Fruit fly (Drosophila melanogaster) whole organism, prepupa: ENCODE results near the gene CG13771.

ENCODE experiments used
- Blimp-1 ChIP-seq: fragments of 200-800 bp; sonication (Bioruptor generic); optimal IDR thresholded peaks from 3 replicates; lab custom pipeline; 2017; ENCODE audit warnings: missing biosample characterization, missing genetic modification characterization, mild to moderate bottlenecking, moderate library complexity, missing genetic modification reagents
- CG10631 ChIP-seq: fragments of 200-800 bp; sonication (Bioruptor generic); optimal IDR thresholded peaks from 2 replicates; lab custom pipeline; 2016; ENCODE audit warnings: missing biosample characterization, missing genetic modification characterization
- CG10669 ChIP-seq: fragments of 200-800 bp; sonication (Bioruptor generic); optimal IDR thresholded peaks from 3 replicates; lab custom pipeline; 2018; ENCODE audit warnings: missing biosample characterization, mild to moderate bottlenecking, missing genetic modification characterization, moderate library complexity
- CG11294 ChIP-seq: fragments of 200-800 bp; sonication (Bioruptor generic); IDR thresholded peaks from 2 replicates; pipeline ENCODE4 v1.3.6; 2022; ENCODE audit warnings: missing biosample characterization, missing genetic modification characterization
- CG11762 ChIP-seq: fragments of 200-800 bp; sonication (Bioruptor generic); optimal IDR thresholded peaks from 3 replicates; lab custom pipeline; 2016; ENCODE audit warnings: missing biosample characterization, missing genetic modification characterization; ENCODE audit not compliant: insufficient read depth
- CG11902 ChIP-seq: fragments of 200-800 bp; sonication (Bioruptor generic); optimal IDR thresholded peaks from 3 replicates; lab custom pipeline; 2016; ENCODE audit warnings: missing biosample characterization, missing genetic modification characterization
- CG15336 ChIP-seq: fragments of 200-800 bp; sonication (Bioruptor generic); IDR thresholded peaks from 2 replicates; pipeline ENCODE4 v1.3.6; 2022; ENCODE audit warnings: missing biosample characterization, missing genetic modification characterization
- CG1621 ChIP-seq: fragments of 200-800 bp; sonication (Bioruptor generic); optimal IDR thresholded peaks from 3 replicates; lab custom pipeline; 2018; ENCODE audit warnings: missing biosample characterization, mild to moderate bottlenecking, missing genetic modification characterization
- CG16779 ChIP-seq: fragments of 200-800 bp; sonication (Bioruptor generic); optimal IDR thresholded peaks from 3 replicates; lab custom pipeline; 2017; ENCODE audit warnings: missing biosample characterization, mild to moderate bottlenecking, missing genetic modification characterization
- CG3032 ChIP-seq: fragments of 200-800 bp; optimal IDR thresholded peaks from 2 replicates; lab custom pipeline; 2019; ENCODE audit warnings: missing biosample characterization, mild to moderate bottlenecking, missing genetic modification characterization, moderate library complexity
- CG32006 ChIP-seq: fragments of 200-800 bp; sonication (Bioruptor generic); optimal IDR thresholded peaks from 3 replicates; lab custom pipeline; 2017; ENCODE audit warnings: missing biosample characterization, mild to moderate bottlenecking, missing genetic modification characterization
- CG3919 ChIP-seq: fragments of 200-800 bp; sonication (Bioruptor generic); optimal IDR thresholded peaks from 3 replicates; lab custom pipeline; 2016; ENCODE audit warnings: missing biosample characterization, missing genetic modification characterization
- CG4318 ChIP-seq: fragments of 200-800 bp; sonication (Bioruptor generic); optimal IDR thresholded peaks from 3 replicates; lab custom pipeline; 2017; ENCODE audit warnings: missing biosample characterization, mild to moderate bottlenecking, missing genetic modification characterization
- CG6163 ChIP-seq: fragments of 200-800 bp; sonication (Bioruptor generic); IDR thresholded peaks from 3 replicates; pipeline ENCODE4 v1.3.6; 2022; ENCODE audit warnings: missing biosample characterization, missing genetic modification characterization
- CG6276 ChIP-seq: fragments of 200-800 bp; sonication (Bioruptor generic); optimal IDR thresholded peaks from 2 replicates; lab custom pipeline; 2017; ENCODE audit warnings: missing biosample characterization, mild to moderate bottlenecking, missing genetic modification characterization
- CG6792 ChIP-seq: fragments of 200-800 bp; sonication (Bioruptor generic); optimal IDR thresholded peaks from 3 replicates; lab custom pipeline; 2016; ENCODE audit warnings: missing biosample characterization, missing genetic modification characterization
- CG6808 ChIP-seq: fragments of 200-800 bp; sonication (Bioruptor generic); optimal IDR thresholded peaks from 3 replicates; lab custom pipeline; 2017; ENCODE audit warnings: missing biosample characterization, missing genetic modification characterization, mild to moderate bottlenecking, moderate library complexity, missing genetic modification reagents
- CG7368 ChIP-seq: fragments of 200-800 bp; sonication (Bioruptor generic); optimal IDR thresholded peaks from 3 replicates; lab custom pipeline; 2016; ENCODE audit warnings: missing biosample characterization, missing genetic modification characterization
- CG8119 ChIP-seq: fragments of 200-800 bp; sonication (Bioruptor generic); IDR thresholded peaks from 3 replicates; pipeline ENCODE4 v1.3.6; 2022; ENCODE audit warnings: missing biosample characterization, missing genetic modification characterization
- CG9139 ChIP-seq: fragments of 200-800 bp; sonication (Bioruptor generic); optimal IDR thresholded peaks from 3 replicates; lab custom pipeline; 2017; ENCODE audit warnings: missing biosample characterization, mild to moderate bottlenecking, missing genetic modification characterization
- Eip75B ChIP-seq: fragments of 200-800 bp; sonication (Bioruptor generic); optimal IDR thresholded peaks from 3 replicates; lab custom pipeline; 2016; ENCODE audit warnings: missing biosample characterization, missing genetic modification characterization
- Eip78C ChIP-seq: fragments of 200-800 bp; sonication (Bioruptor generic); peaks from one replicate; lab custom pipeline; 2016; ENCODE audit warnings: missing biosample characterization, missing genetic modification characterization
- Eip93F ChIP-seq: fragments of 200-800 bp; sonication (Bioruptor generic); optimal IDR thresholded peaks from 2 replicates; lab custom pipeline; 2016; ENCODE audit warnings: missing biosample characterization, mild to moderate bottlenecking, missing genetic modification characterization
- Ets21C ChIP-seq: fragments of 200-800 bp; sonication (Bioruptor generic); optimal IDR thresholded peaks from 3 replicates; lab custom pipeline; 2016; ENCODE audit warnings: missing biosample characterization, missing genetic modification characterization
- Ets96B ChIP-seq: fragments of 200-800 bp; optimal IDR thresholded peaks from 2 replicates; lab custom pipeline; 2019; ENCODE audit warnings: missing biosample characterization, mild to moderate bottlenecking, missing genetic modification characterization, moderate library complexity
- Gug ChIP-seq: fragments of 200-800 bp; sonication (Bioruptor generic); IDR thresholded peaks from 2 replicates; pipeline ENCODE4 v1.3.6; 2022; ENCODE audit warnings: missing biosample characterization, missing genetic modification characterization
- Hr38 ChIP-seq: sonication (Bioruptor generic); optimal IDR thresholded peaks from 2 replicates; lab custom pipeline; 2016; ENCODE audit warnings: missing biosample characterization, missing genetic modification characterization
- Hr39 ChIP-seq: fragments of 200-800 bp; sonication (Bioruptor generic); optimal IDR thresholded peaks from 2 replicates; lab custom pipeline; 2016; ENCODE audit warnings: missing biosample characterization, missing genetic modification characterization
- Hr4 ChIP-seq: fragments of 200-800 bp; sonication (Bioruptor generic); optimal IDR thresholded peaks from 3 replicates; lab custom pipeline; 2016; ENCODE audit warnings: missing biosample characterization, missing genetic modification characterization
- Lpt ChIP-seq: fragments of 200-800 bp; sonication (Bioruptor generic); optimal IDR thresholded peaks from 3 replicates; lab custom pipeline; 2016; ENCODE audit warnings: missing biosample characterization, missing genetic modification characterization
- OdsH ChIP-seq: fragments of 200-800 bp; sonication (Bioruptor generic); optimal IDR thresholded peaks from 3 replicates; lab custom pipeline; 2016; ENCODE audit warnings: missing biosample characterization, missing genetic modification characterization
- Smox ChIP-seq: fragments of 200-800 bp; sonication (Bioruptor generic); optimal IDR thresholded peaks from 3 replicates; lab custom pipeline; 2016; ENCODE audit warnings: missing biosample characterization, missing genetic modification characterization
- Sox14 ChIP-seq: fragments of 200-800 bp; sonication (Bioruptor generic); optimal IDR thresholded peaks from 3 replicates; lab custom pipeline; 2016; ENCODE audit warnings: missing biosample characterization, missing genetic modification characterization
- achi ChIP-seq: fragments of 200-800 bp; sonication (Bioruptor generic); optimal IDR thresholded peaks from 3 replicates; lab custom pipeline; 2016; ENCODE audit warnings: missing biosample characterization, missing genetic modification characterization
- acj6 ChIP-seq: fragments of 200-800 bp; sonication (Bioruptor generic); optimal IDR thresholded peaks from 3 replicates; lab custom pipeline; 2016; ENCODE audit warnings: missing biosample characterization, missing genetic modification characterization
- dac ChIP-seq: fragments of 200-800 bp; sonication (Bioruptor generic); optimal IDR thresholded peaks from 2 replicates; lab custom pipeline; 2017; ENCODE audit warnings: missing biosample characterization, mild to moderate bottlenecking, missing genetic modification characterization
- dsx ChIP-seq: fragments of 200-800 bp; optimal IDR thresholded peaks from 3 replicates; lab custom pipeline; 2019; ENCODE audit warnings: missing biosample characterization, mild to moderate bottlenecking, missing genetic modification characterization, moderate library complexity; ENCODE audit not compliant: poor library complexity, severe bottlenecking
- eg ChIP-seq: fragments of 200-800 bp; sonication (Bioruptor generic); IDR thresholded peaks from 3 replicates; pipeline ENCODE4 v1.3.6; 2022; ENCODE audit warnings: missing biosample characterization, missing genetic modification characterization
- fd59A ChIP-seq: fragments of 200-800 bp; sonication (Bioruptor generic); optimal IDR thresholded peaks from 2 replicates; lab custom pipeline; 2017; ENCODE audit warnings: missing biosample characterization, mild to moderate bottlenecking, missing genetic modification characterization, missing genetic modification reagents
- fd85E ChIP-seq: fragments of 200-800 bp; sonication (Bioruptor generic); optimal IDR thresholded peaks from 3 replicates; lab custom pipeline; 2016; ENCODE audit warnings: missing biosample characterization, missing genetic modification characterization
- lz ChIP-seq: fragments of 200-800 bp; sonication (Bioruptor generic); optimal IDR thresholded peaks from 3 replicates; lab custom pipeline; 2016; ENCODE audit warnings: missing biosample characterization, missing genetic modification characterization
- net ChIP-seq: fragments of 200-800 bp; sonication (Bioruptor generic); optimal IDR thresholded peaks from 3 replicates; lab custom pipeline; 2016; ENCODE audit warnings: missing biosample characterization, missing genetic modification characterization
- pdm3 ChIP-seq: fragments of 200-800 bp; sonication (Bioruptor generic); optimal IDR thresholded peaks from 3 replicates; lab custom pipeline; 2016; ENCODE audit warnings: missing biosample characterization, missing genetic modification characterization
- salr ChIP-seq, 2 experiments: fragments of 200-800 bp; sonication (Bioruptor generic); optimal IDR thresholded peaks; 3 replicates each; lab custom pipeline; 2016 to 2018; ENCODE audit warnings: missing biosample characterization in 2 of 2, missing genetic modification characterization in 2 of 2, mild to moderate bottlenecking in 1 of 2
- spab ChIP-seq: fragments of 200-800 bp; sonication (Bioruptor generic); optimal IDR thresholded peaks from 2 replicates; lab custom pipeline; 2017; ENCODE audit warnings: missing biosample characterization, mild to moderate bottlenecking, missing genetic modification characterization, missing genetic modification reagents
- svp ChIP-seq: fragments of 200-800 bp; sonication (Bioruptor generic); peaks from one replicate; lab custom pipeline; 2016; ENCODE audit warnings: missing biosample characterization, missing genetic modification characterization
- topi ChIP-seq: fragments of 200-800 bp; sonication (Bioruptor generic); optimal IDR thresholded peaks from 3 replicates; lab custom pipeline; 2016; ENCODE audit warnings: missing biosample characterization, missing genetic modification characterization
- vri ChIP-seq: fragments of 200-800 bp; sonication (Bioruptor generic); optimal IDR thresholded peaks from 3 replicates; lab custom pipeline; 2016; ENCODE audit warnings: missing biosample characterization, mild to moderate bottlenecking, missing genetic modification characterization

The CG13771 gene

DNA sequence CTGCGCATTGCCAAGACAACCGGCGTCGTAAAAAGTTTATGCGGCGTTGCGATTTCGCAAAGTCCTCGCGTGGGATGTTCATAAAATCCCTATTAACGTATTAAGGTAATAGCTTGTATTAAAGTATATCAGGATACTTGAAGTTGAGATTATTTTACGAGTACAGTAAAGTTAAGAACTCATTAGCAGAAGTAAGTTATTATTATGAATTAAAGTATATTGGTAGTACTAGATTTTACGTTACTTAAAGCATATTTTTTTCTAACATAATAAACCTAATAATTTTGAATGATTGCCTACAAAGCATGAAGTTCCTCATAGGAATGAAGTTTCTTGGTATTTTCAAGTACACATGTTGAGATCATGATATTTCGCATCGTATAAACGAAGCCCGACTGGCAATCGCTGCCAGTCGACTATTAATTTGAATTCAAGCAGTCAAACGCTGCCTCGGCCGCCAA, 30.4 kb upstream of the CG13771 start (continued):
- TF ChIP-seq Eip78C (GFP tag; lab: Kevin White, UChicago) (peak; percentile 95), Ets96B (peak; percentile 69), achi (peak; percentile 59), Lpt (GFP tag; lab: Kevin White, UChicago) (peak; percentile 64), fd85E (GFP tag; lab: Kevin White, UChicago) (no peak), vri (peak; percentile 20), CG6808 (peak; percentile 81), svp (GFP tag; lab: Kevin White, UChicago) (peak; percentile 81), Ets21C (peak; percentile 7), CG11762 (GFP tag; lab: Kevin White, UChicago) (peak; percentile 34), spab (GFP tag; lab: Kevin White, UChicago) (peak; percentile 64), Hr4 (GFP tag; lab: Kevin White, UChicago) (peak; percentile 72), dsx (GFP tag; lab: Kevin White, UChicago) (peak; percentile 72), CG15336 (peak; percentile 80), fd59A (GFP tag; lab: Kevin White, UChicago) (peak; percentile 54), eg (GFP tag; lab: Robert Waterston, UW) (peak; percentile 42; the same call in 1 of the 3 replicates), CG10631 (GFP tag; lab: Kevin White, UChicago) (peak; percentile 61), CG32006 (GFP tag; lab: Kevin White, UChicago) (peak; percentile 89), Eip93F (GFP tag; lab: Kevin White, UChicago) (no peak), CG1621 (no peak), topi (GFP tag; lab: Kevin White, UChicago) (peak; percentile 58), Smox (peak; percentile 33), CG6792 (GFP tag; lab: Kevin White, UChicago) (peak; percentile 33), CG6276 (GFP tag; lab: Kevin White, UChicago) (peak; percentile 82), CG11294 (GFP tag; lab: Robert Waterston, UW) (no peak), Eip75B (GFP tag; lab: Kevin White, UChicago) (peak; percentile 68), CG11902 (GFP tag; lab: Kevin White, UChicago) (no peak), Sox14 (peak; percentile 26)

DNA sequence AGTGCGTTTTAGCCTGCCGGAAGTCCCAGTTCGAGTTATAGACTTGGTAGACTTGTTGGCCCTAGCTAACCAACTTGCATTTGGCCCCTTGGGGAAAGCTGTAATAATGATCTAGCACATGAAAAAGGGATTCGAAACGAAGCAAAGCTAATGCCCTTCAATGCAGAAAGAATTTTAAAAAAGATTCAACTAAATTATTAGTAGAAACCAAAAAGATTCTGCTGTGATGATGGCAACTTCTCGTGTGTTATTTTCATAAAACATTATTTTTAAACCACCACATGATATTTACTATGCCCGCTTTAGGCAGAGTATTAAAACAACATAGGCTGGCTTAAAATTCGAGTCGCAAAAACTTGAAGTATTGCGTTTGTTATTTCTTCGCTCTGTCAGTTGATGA, 28.6 kb upstream of the CG13771 start:
- TF ChIP-seq Lpt (GFP tag; lab: Kevin White, UChicago) (no peak), CG9139 (GFP tag; lab: Kevin White, UChicago) (no peak), acj6 (GFP tag; lab: Kevin White, UChicago) (peak; percentile 20), dac (GFP tag; lab: Kevin White, UChicago) (no peak), CG3032 (no peak), OdsH (GFP tag; lab: Kevin White, UChicago) (peak; percentile 22), CG6808 (no peak), net (no peak), CG11762 (GFP tag; lab: Kevin White, UChicago) (no peak), Ets21C (no peak), CG4318 (GFP tag; lab: Kevin White, UChicago) (no peak), pdm3 (GFP tag; lab: Kevin White, UChicago) (peak; percentile 27), CG10669 (GFP tag; lab: Kevin White, UChicago) (peak; percentile 14), Hr38 (GFP tag; lab: Kevin White, UChicago) (no peak), Gug (GFP tag; lab: Robert Waterston, UW) (no peak), lz (GFP tag; lab: Kevin White, UChicago) (no peak), CG6276 (GFP tag; lab: Kevin White, UChicago) (no peak), svp (GFP tag; lab: Kevin White, UChicago) (no peak), Eip75B (GFP tag; lab: Kevin White, UChicago) (peak; percentile 9), CG6163 (GFP tag; lab: Robert Waterston, UW) (peak; percentile 52; the same call in 2 of the 3 replicates), CG7368 (GFP tag; lab: Kevin White, UChicago) (no peak), fd59A (GFP tag; lab: Kevin White, UChicago) (no peak), CG8119 (peak; percentile 48; the same call in 1 of the 3 replicates), CG1621 (no peak), Eip78C (GFP tag; lab: Kevin White, UChicago) (peak; percentile 31), CG11902 (GFP tag; lab: Kevin White, UChicago) (no peak), CG3919 (peak; percentile 14), CG16779 (no peak), CG15336 (peak; percentile 39; the same call in 1 of the 2 replicates), Blimp-1 (GFP tag; lab: Kevin White, UChicago) (no peak), Ets96B (peak; percentile 8), Hr4 (GFP tag; lab: Kevin White, UChicago) (peak; percentile 45), CG10631 (GFP tag; lab: Kevin White, UChicago) (peak; percentile 36), vri (no peak), Hr39 (GFP tag; lab: Kevin White, UChicago) (peak; percentile 15), eg (GFP tag; lab: Robert Waterston, UW) (no peak), salr (GFP tag; optimal IDR thresholded peaks at IDR 0.05; lab: Kevin White, UChicago) (no peak), CG32006 (GFP tag; lab: Kevin White, UChicago) (peak; percentile 42)
